Fruit fly (Drosophila melanogaster) whole organism, embryonic: Measurements from ENCODE around the gene CG34268.
A peak's percentile ranks its signal among the peaks of the same experiment; 100 is the strongest.

Experiments
- Atf6 ChIP-seq: fragments of 200-800 bp; sonication (Bioruptor generic); IDR thresholded peaks from 2 replicates; pipeline ENCODE4 v1.3.6; 2022; ENCODE audit warnings: missing biosample characterization, missing genetic modification characterization
- CG11504 ChIP-seq: fragments of 200-800 bp; sonication (Bioruptor generic); optimal IDR thresholded peaks from 3 replicates; lab custom pipeline; 2019; ENCODE audit warnings: missing biosample characterization, mild to moderate bottlenecking, missing genetic modification characterization, moderate library complexity
- CG11723 ChIP-seq: fragments of 200-800 bp; sonication (Bioruptor generic); optimal IDR thresholded peaks from 2 replicates; lab custom pipeline; 2017; ENCODE audit warnings: missing biosample characterization, mild to moderate bottlenecking, missing genetic modification characterization
- CG13894 ChIP-seq: fragments of 200-800 bp; sonication (Bioruptor generic); optimal IDR thresholded peaks from 3 replicates; lab custom pipeline; 2018; ENCODE audit warnings: missing biosample characterization, mild to moderate bottlenecking, missing genetic modification characterization, moderate library complexity
- CG15601 ChIP-seq: fragments of 200-800 bp; sonication (Bioruptor generic); optimal IDR thresholded peaks from 3 replicates; lab custom pipeline; 2019; ENCODE audit warnings: missing biosample characterization, mild to moderate bottlenecking, missing genetic modification characterization, moderate library complexity
- CG17385 ChIP-seq: fragments of 200-800 bp; sonication (Bioruptor generic); optimal IDR thresholded peaks from 3 replicates; lab custom pipeline; 2018; ENCODE audit warnings: missing biosample characterization, mild to moderate bottlenecking, missing genetic modification characterization
- CG1792 ChIP-seq: fragments of 200-800 bp; sonication (Bioruptor generic); optimal IDR thresholded peaks from 2 replicates; lab custom pipeline; 2016; ENCODE audit warnings: missing biosample characterization, missing genetic modification characterization
- CG18599 ChIP-seq: fragments of 200-800 bp; sonication (Bioruptor generic); optimal IDR thresholded peaks from 3 replicates; lab custom pipeline; 2017; ENCODE audit warnings: missing biosample characterization, missing genetic modification characterization, mild to moderate bottlenecking, moderate library complexity, missing genetic modification reagents
- CG2678 ChIP-seq: fragments of 200-800 bp; sonication (Bioruptor generic); optimal IDR thresholded peaks from 3 replicates; lab custom pipeline; 2019; ENCODE audit warnings: missing biosample characterization, mild to moderate bottlenecking, missing genetic modification characterization, moderate library complexity
- CG2889 ChIP-seq: fragments of 200-800 bp; sonication (Bioruptor generic); IDR thresholded peaks from 3 replicates; pipeline ENCODE4 v1.3.6; 2022; ENCODE audit warnings: missing biosample characterization, missing genetic modification characterization
- CG3065 ChIP-seq: fragments of 200-800 bp; sonication (Bioruptor generic); optimal IDR thresholded peaks from 2 replicates; lab custom pipeline; 2016; ENCODE audit warnings: missing biosample characterization, missing genetic modification characterization
- CG31441 ChIP-seq: fragments of 200-800 bp; sonication (Bioruptor generic); IDR thresholded peaks from 2 replicates; pipeline ENCODE4 v1.3.6; 2022; ENCODE audit warnings: missing biosample characterization, missing genetic modification characterization
- CG3407 ChIP-seq: fragments of 200-800 bp; sonication (Bioruptor generic); optimal IDR thresholded peaks from 2 replicates; lab custom pipeline; 2018; ENCODE audit warnings: missing biosample characterization, mild to moderate bottlenecking, missing genetic modification characterization
- CG9797 ChIP-seq: fragments of 200-800 bp; sonication (Bioruptor generic); optimal IDR thresholded peaks from 3 replicates; lab custom pipeline; 2018; ENCODE audit warnings: missing biosample characterization, mild to moderate bottlenecking, missing genetic modification characterization
- CTCF ChIP-seq: fragments of 200-800 bp; sonication (Bioruptor generic); optimal IDR thresholded peaks from 2 replicates; lab custom pipeline; 2017; ENCODE audit warnings: missing biosample characterization, mild to moderate bottlenecking, missing genetic modification characterization, moderate library complexity
- Dll ChIP-seq: fragments of 200-800 bp; sonication (Bioruptor generic); IDR thresholded peaks from 4 replicates; pipeline ENCODE4 v1.3.6; 2022; ENCODE audit warnings: missing biosample characterization, missing genetic modification characterization; ENCODE audit not compliant: partially characterized antibody
- Dref ChIP-seq: fragments of 200-800 bp; sonication (Bioruptor generic); IDR thresholded peaks from 2 replicates; pipeline ENCODE4 v1.3.6; 2022; ENCODE audit warnings: missing biosample characterization, missing genetic modification characterization
- Drgx ChIP-seq: fragments of 200-800 bp; sonication (Bioruptor generic); IDR thresholded peaks from 2 replicates; pipeline ENCODE4 v1.3.6; 2022; ENCODE audit warnings: missing biosample characterization, missing genetic modification characterization
- Hsf ChIP-seq: fragments of 200-800 bp; sonication (Bioruptor generic); optimal IDR thresholded peaks from 3 replicates; lab custom pipeline; 2016; ENCODE audit warnings: missing biosample characterization, missing genetic modification characterization
- Lim3 ChIP-seq: fragments of 200-800 bp; sonication (Bioruptor generic); IDR thresholded peaks from 2 replicates; pipeline ENCODE4 v1.3.6; 2022; ENCODE audit warnings: missing biosample characterization, missing genetic modification characterization
- Med ChIP-seq: fragments of 200-800 bp; sonication (Bioruptor generic); peaks from one replicate; lab custom pipeline; 2016; ENCODE audit warnings: missing biosample characterization, missing genetic modification characterization, mild to moderate bottlenecking, inconsistent platforms, moderate library complexity
- Neu2 ChIP-seq: fragments of 200-800 bp; sonication (Bioruptor generic); optimal IDR thresholded peaks from 3 replicates; lab custom pipeline; 2016; ENCODE audit warnings: missing biosample characterization, missing genetic modification characterization, borderline replicate concordance
- Pdp1 ChIP-seq, 2 experiments: fragments of 200-800 bp; sonication (Bioruptor generic); optimal IDR thresholded peaks; 3 replicates each; lab custom pipeline; 2016; ENCODE audit warnings: missing biosample characterization in 2 of 2, missing genetic modification characterization in 2 of 2, mild to moderate bottlenecking in 1 of 2, moderate library complexity in 1 of 2
- Xrp1 ChIP-seq: fragments of 200-800 bp; sonication (Bioruptor generic); IDR thresholded peaks from 2 replicates; pipeline ENCODE4 v1.3.6; 2022; ENCODE audit warnings: missing biosample characterization, missing genetic modification characterization
- ara ChIP-seq: fragments of 200-800 bp; sonication (Bioruptor generic); IDR thresholded peaks from 2 replicates; pipeline ENCODE4 v1.3.6; 2022; ENCODE audit warnings: missing biosample characterization, missing genetic modification characterization
- ato ChIP-seq: fragments of 200-800 bp; sonication (Bioruptor generic); IDR thresholded peaks from 2 replicates; pipeline ENCODE4 v1.3.6; 2022; ENCODE audit warnings: missing biosample characterization, missing genetic modification characterization; ENCODE audit not compliant: partially characterized antibody
- bsh ChIP-seq, 2 experiments: fragments of 200-800 bp; sonication (Bioruptor generic); optimal IDR thresholded peaks; 2 replicates each; lab custom pipeline; 2017 to 2018; ENCODE audit warnings: mild to moderate bottlenecking in 2 of 2, missing biosample characterization in 2 of 2, missing genetic modification characterization in 2 of 2, moderate library complexity in 1 of 2
- chinmo ChIP-seq: fragments of 200-800 bp; sonication (Bioruptor generic); IDR thresholded peaks from 4 replicates; pipeline ENCODE4 v1.3.6; 2022; ENCODE audit warnings: missing biosample characterization, missing genetic modification characterization; ENCODE audit not compliant: partially characterized antibody
- crol ChIP-seq: fragments of 200-800 bp; sonication (Bioruptor generic); IDR thresholded peaks from 2 replicates; pipeline ENCODE4 v1.3.6; 2022; ENCODE audit warnings: missing biosample characterization, missing genetic modification characterization
- dmrt99B ChIP-seq: fragments of 200-800 bp; sonication (Bioruptor generic); optimal IDR thresholded peaks from 2 replicates; lab custom pipeline; 2018; ENCODE audit warnings: missing biosample characterization, mild to moderate bottlenecking, missing genetic modification characterization, moderate library complexity
- h ChIP-seq: fragments of >200 bp; optimal IDR thresholded peaks from 2 replicates; lab custom pipeline; 2017
- kay ChIP-seq: fragments of 200-800 bp; sonication (Bioruptor generic); optimal IDR thresholded peaks from 2 replicates; lab custom pipeline; 2016; ENCODE audit warnings: missing biosample characterization, missing genetic modification characterization
- knrl ChIP-seq: fragments of 200-800 bp; sonication (Bioruptor generic); IDR thresholded peaks from 3 replicates; pipeline ENCODE4 v1.3.6; 2022; ENCODE audit warnings: missing biosample characterization, missing genetic modification characterization; ENCODE audit not compliant: partially characterized antibody
- lab ChIP-seq: fragments of 200-800 bp; sonication (Bioruptor generic); optimal IDR thresholded peaks from 3 replicates; lab custom pipeline; 2017; ENCODE audit warnings: missing biosample characterization, missing genetic modification characterization, mild to moderate bottlenecking, moderate library complexity, missing genetic modification reagents
- nerfin-1 ChIP-seq: fragments of 200-800 bp; sonication (Bioruptor generic); optimal IDR thresholded peaks from 3 replicates; lab custom pipeline; 2019; ENCODE audit warnings: missing biosample characterization, mild to moderate bottlenecking, missing genetic modification characterization, moderate library complexity
- nom ChIP-seq: fragments of 200-800 bp; sonication (Bioruptor generic); optimal IDR thresholded peaks from 2 replicates; lab custom pipeline; 2017; ENCODE audit warnings: missing biosample characterization, missing genetic modification characterization, mild to moderate bottlenecking, moderate library complexity, missing genetic modification reagents
- pros ChIP-seq: fragments of 200-800 bp; sonication (Bioruptor generic); optimal IDR thresholded peaks from 3 replicates; lab custom pipeline; 2019; ENCODE audit warnings: missing biosample characterization, mild to moderate bottlenecking, missing genetic modification characterization, moderate library complexity
- scrt ChIP-seq: fragments of 200-800 bp; sonication (Bioruptor generic); optimal IDR thresholded peaks from 2 replicates; lab custom pipeline; 2018; ENCODE audit warnings: missing biosample characterization, mild to moderate bottlenecking, missing genetic modification characterization, moderate library complexity
- ttk ChIP-seq: fragments of 200-800 bp; sonication (Bioruptor generic); IDR thresholded peaks from 2 replicates; pipeline ENCODE4 v2.1.2; 2022; ENCODE audit warnings: missing biosample characterization, missing genetic modification characterization
- usp ChIP-seq: fragments of >200 bp; optimal IDR thresholded peaks from 2 replicates; lab custom pipeline; 2017; ENCODE audit warnings: missing biosample characterization, missing genetic modification characterization
- zen ChIP-seq: fragments of 200-800 bp; sonication (Bioruptor generic); optimal IDR thresholded peaks from 3 replicates; lab custom pipeline; 2018; ENCODE audit warnings: missing biosample characterization, mild to moderate bottlenecking, missing genetic modification characterization, moderate library complexity

Gene CG34268

DNA sequence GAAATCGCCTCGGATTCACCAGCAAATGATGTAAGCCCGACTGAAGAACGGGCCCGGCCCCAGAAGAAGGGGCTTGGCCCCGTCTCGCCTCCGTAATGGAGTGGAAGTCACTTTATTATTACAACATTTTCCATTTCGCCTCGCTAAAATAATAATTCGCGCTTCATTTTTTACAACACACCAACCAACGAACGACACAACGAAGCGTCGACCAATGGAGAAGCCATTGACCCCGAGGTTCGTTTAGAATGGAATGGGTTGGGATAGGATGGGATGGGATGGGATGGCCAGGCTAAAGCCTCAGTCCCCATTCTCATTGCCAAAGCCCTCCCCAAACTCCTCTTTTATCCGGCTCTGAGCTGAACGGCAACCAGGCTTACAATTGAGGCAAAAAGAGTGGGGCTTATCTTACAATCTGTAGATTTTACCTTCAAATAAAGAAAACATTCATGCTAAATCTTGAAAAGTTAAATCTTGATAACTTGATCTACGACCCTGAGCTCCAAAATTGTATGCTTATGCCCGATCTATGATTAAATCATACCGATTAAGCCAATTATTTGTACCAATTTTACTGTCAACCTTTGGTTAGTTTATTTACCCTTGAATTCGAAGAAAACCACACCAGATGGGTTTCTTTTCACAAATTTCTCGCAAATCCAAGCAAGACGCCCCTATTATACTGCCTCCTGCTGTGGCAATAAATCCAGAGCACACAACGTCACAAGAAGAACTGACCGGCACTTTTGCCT is 16.0 kb upstream of the CG34268 start:
- no peak for TF ChIP-seq Neu2 (GFP tag; lab: Kevin White, UChicago)
- peak; percentile 15; the same call in 1 of the 2 replicates for TF ChIP-seq Drgx (GFP tag; lab: Robert Waterston, UW)
- TF ChIP-seq CG3407 = no peak
- TF ChIP-seq CG13894 (tag; lab: Kevin White, UChicago) = peak; percentile 42
- TF ChIP-seq bsh (GFP tag; optimal IDR thresholded peaks at IDR 0.05; lab: Kevin White, UChicago) = peak in 1 of 2 experiments; percentile 11
- TF ChIP-seq chinmo (GFP tag; lab: Robert Waterston, UW) = 0 out of 4 replicates have a peak, but pooled peaks have one; percentile 41
- peak; percentile 14 for TF ChIP-seq nom
- TF ChIP-seq kay (GFP tag; lab: Kevin White, UChicago) = no peak
- TF ChIP-seq Pdp1 (GFP tag; optimal IDR thresholded peaks at IDR 0.05; lab: Kevin White, UChicago) = no peak
- TF ChIP-seq CG2889 (GFP tag; lab: Robert Waterston, UW) = no peak
- no peak for TF ChIP-seq ato (GFP tag; lab: Robert Waterston, UW)
- no peak for TF ChIP-seq CG11723 (GFP tag; lab: Kevin White, UChicago)
- no peak for TF ChIP-seq CG1792 (GFP tag; lab: Kevin White, UChicago)
- TF ChIP-seq crol (GFP tag; lab: Robert Waterston, UW) = 0 out of 2 replicates have a peak, but pooled peaks have one; percentile 41
- no peak for TF ChIP-seq Dref

DNA sequence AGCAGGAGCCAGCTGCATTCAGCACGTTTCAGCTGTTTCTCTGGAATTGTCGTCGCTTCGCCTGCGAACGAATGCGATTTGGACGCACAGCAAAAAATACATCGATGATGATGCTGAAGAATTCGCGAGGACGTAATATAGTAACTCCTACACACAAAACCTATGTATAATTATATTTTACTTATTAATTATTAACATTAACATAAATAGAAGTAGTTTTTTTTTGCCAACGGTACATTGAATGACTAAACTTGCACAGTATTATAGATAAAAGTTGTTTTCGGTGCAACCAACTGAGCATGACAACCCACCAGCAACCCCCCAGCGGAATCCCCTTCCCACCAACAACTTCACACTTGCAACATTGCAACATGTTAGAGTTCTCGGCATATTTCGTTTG is 15.4 kb upstream of the CG34268 start:
- TF ChIP-seq Lim3 (GFP tag; lab: Robert Waterston, UW) (no peak), Drgx (GFP tag; lab: Robert Waterston, UW) (peak; percentile 60), CG3065 (no peak), CG18599 (GFP tag; lab: Kevin White, UChicago) (no peak), CG15601 (tag; lab: Kevin White, UChicago) (no peak), CG9797 (no peak), Atf6 (GFP tag; lab: Robert Waterston, UW) (no peak), CG2678 (no peak)

DNA sequence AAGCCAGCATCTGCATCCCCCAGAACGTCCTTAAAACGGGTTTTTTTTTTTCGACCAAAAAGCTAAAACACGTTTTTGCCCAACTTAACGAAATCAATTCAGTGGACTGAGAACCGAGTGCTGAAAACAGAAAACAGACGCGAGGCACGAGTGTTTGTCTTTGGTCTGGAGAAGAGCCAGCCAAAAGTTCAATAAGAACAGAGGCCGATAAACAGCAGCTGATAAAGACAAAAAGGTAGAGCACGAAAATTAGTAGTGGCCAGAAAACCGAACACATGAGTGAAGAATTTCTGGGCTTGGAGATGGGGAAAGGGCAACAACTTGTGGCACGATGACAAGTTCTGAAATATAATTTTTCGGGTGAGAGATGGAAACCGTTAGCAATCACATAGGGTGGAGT is 12.6 kb upstream of the CG34268 start:
- no peak for TF ChIP-seq CG11504 (tag; lab: Kevin White, UChicago)
- TF ChIP-seq Dll (GFP tag; lab: Robert Waterston, UW) = 0 out of 4 replicates have a peak, but pooled peaks have one; percentile 10
- no peak for TF ChIP-seq knrl (GFP tag; lab: Robert Waterston, UW)
- TF ChIP-seq h (lab: Kevin White, UChicago) = no peak

DNA sequence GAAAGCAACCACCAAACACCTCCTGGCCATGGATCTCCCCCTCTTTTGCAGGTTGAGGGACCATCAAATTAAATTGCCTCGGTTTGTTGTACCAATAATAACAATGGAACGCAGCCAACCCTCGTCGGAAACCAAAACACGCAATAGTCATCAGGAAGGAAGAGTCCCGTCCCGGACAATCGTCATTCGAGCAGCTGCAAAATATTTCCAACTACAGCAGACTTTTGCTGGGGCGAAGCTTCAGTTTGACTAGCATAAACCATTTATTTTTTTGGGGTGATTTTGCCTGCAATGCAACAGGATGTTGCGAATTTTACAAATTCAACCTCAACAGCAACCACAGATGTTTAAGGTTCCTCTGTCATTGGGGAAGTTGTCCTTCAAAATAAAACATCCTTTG is 12.2 kb upstream of the CG34268 start:
- 0 out of 2 replicates have a peak, but pooled peaks have one; percentile 14 for TF ChIP-seq Xrp1 (GFP tag; lab: Robert Waterston, UW)
- TF ChIP-seq scrt = peak; percentile 35
- no peak for TF ChIP-seq usp (GFP tag; lab: Kevin White, UChicago)
- TF ChIP-seq Med = peak; percentile 4
- TF ChIP-seq dmrt99B (tag; lab: Kevin White, UChicago) = no peak
- no peak for TF ChIP-seq CG17385 (GFP tag; lab: Kevin White, UChicago)
- no peak for TF ChIP-seq Hsf (GFP tag; lab: Kevin White, UChicago)
- TF ChIP-seq pros (GFP tag; lab: Kevin White, UChicago) = peak; percentile 57
- no peak for TF ChIP-seq lab (GFP tag; lab: Kevin White, UChicago)
- peak; percentile 57 for TF ChIP-seq nerfin-1 (tag; lab: Kevin White, UChicago)
- no peak for TF ChIP-seq ttk (GFP tag; lab: Robert Waterston, UW)
- no peak for TF ChIP-seq zen (tag; lab: Kevin White, UChicago)
- TF ChIP-seq CG31441 (GFP tag; lab: Robert Waterston, UW) = no peak
- no peak for TF ChIP-seq CTCF
- TF ChIP-seq ara (GFP tag; lab: Robert Waterston, UW) = 0 out of 2 replicates have a peak, but pooled peaks have one; percentile 22
- TF ChIP-seq Dll (GFP tag; lab: Robert Waterston, UW) = 0 out of 4 replicates have a peak, but pooled peaks have one; percentile 9
